Worm (Caenorhabditis elegans) whole organism, early embryonic: ENCODE data around the gene pigs-1.

ENCODE experiments used
- ama-1 ChIP-seq: fragments of 150-350 bp; optimal IDR thresholded peaks from 2 replicates; lab custom pipeline; 2014
- flt-1 ChIP-seq: fragments of 200-800 bp; sonication (Bioruptor generic); IDR thresholded peaks from 2 replicates; pipeline ENCODE4 v1.3.6; 2022; ENCODE audit warnings: missing genetic modification characterization, missing compliant biosample characterization
- hnd-1 ChIP-seq: sonication (generic microtip); optimal IDR thresholded peaks from 2 replicates; lab custom pipeline; 2016; ENCODE audit warnings: missing genetic modification characterization, missing compliant biosample characterization
- tbx-37 ChIP-seq: fragments of 200-800 bp; sonication (Bioruptor generic); conservative IDR thresholded peaks from 2 replicates; pipeline ENCODE4 v1.3.6; 2022; ENCODE audit warnings: missing genetic modification reagents, missing genetic modification characterization, missing compliant biosample characterization

- no peak for TF ChIP-seq hnd-1 (tag; lab: Kevin White, UChicago)
- no peak for TF ChIP-seq ama-1
- TF ChIP-seq tbx-37 (GFP tag; lab: Robert Waterston, UW) = no peak
- no peak for TF ChIP-seq flt-1 (GFP tag; lab: Robert Waterston, UW)
Measured at ce11 chrIV:10180133-10180749, 31.4 kb upstream of the pigs-1 start, which contains the start of gene gta-1.
